Worm (Caenorhabditis elegans) whole organism, L2 larva: Measurements from ENCODE around the gene glb-28.

ENCODE experiments used
- ZK546.5 ChIP-seq: sonication (generic microtip); optimal IDR thresholded peaks from 2 replicates; lab custom pipeline; 2017; ENCODE audit warnings: missing biosample characterization, missing genetic modification characterization
- ceh-82 ChIP-seq: fragments of 150-350 bp; optimal IDR thresholded peaks from 2 replicates; lab custom pipeline; 2014; ENCODE audit warnings: missing biosample characterization, missing genetic modification characterization
- dmd-4 ChIP-seq: sonication (generic microtip); optimal IDR thresholded peaks from 2 replicates; lab custom pipeline; 2017; ENCODE audit warnings: missing biosample characterization, missing genetic modification characterization
- elt-1 ChIP-seq: fragments of 150-350 bp; optimal IDR thresholded peaks from 2 replicates; lab custom pipeline; 2014; ENCODE audit warnings: missing biosample characterization, missing genetic modification characterization
- fos-1 ChIP-seq: fragments of 150-350 bp; optimal IDR thresholded peaks from 2 replicates; lab custom pipeline; 2014; ENCODE audit warnings: missing biosample characterization, missing genetic modification characterization
- lin-13 ChIP-seq: fragments of 150-350 bp; optimal IDR thresholded peaks from 2 replicates; lab custom pipeline; 2014; ENCODE audit warnings: missing biosample characterization, missing genetic modification reagents, missing genetic modification characterization
- nhr-11 ChIP-seq: fragments of 150-350 bp; optimal IDR thresholded peaks from 2 replicates; lab custom pipeline; 2014; ENCODE audit warnings: missing biosample characterization, missing genetic modification characterization
- nhr-237 ChIP-seq: fragments of 150-350 bp; optimal IDR thresholded peaks from 2 replicates; lab custom pipeline; 2014; ENCODE audit warnings: missing biosample characterization, missing genetic modification characterization
- skn-1 ChIP-seq: sonication (generic microtip); optimal IDR thresholded peaks from 2 replicates; lab custom pipeline; 2017; ENCODE audit warnings: missing biosample characterization, missing genetic modification characterization
- snpc-4 ChIP-seq: fragments of 150-350 bp; optimal IDR thresholded peaks from 2 replicates; lab custom pipeline; 2014; ENCODE audit warnings: missing biosample characterization, missing genetic modification characterization
- unc-39 ChIP-seq: fragments of 150-350 bp; optimal IDR thresholded peaks from 2 replicates; lab custom pipeline; 2014; ENCODE audit warnings: missing biosample characterization, missing genetic modification characterization
- unc-55 ChIP-seq: fragments of 150-350 bp; sonication (generic microtip); optimal IDR thresholded peaks from 3 replicates; lab custom pipeline; 2014; ENCODE audit warnings: missing biosample characterization, missing genetic modification reagents, missing genetic modification characterization
- unc-62 ChIP-seq: fragments of 150-350 bp; optimal IDR thresholded peaks from 2 replicates; lab custom pipeline; 2014; ENCODE audit warnings: missing biosample characterization, missing genetic modification reagents, missing genetic modification characterization

DNA sequence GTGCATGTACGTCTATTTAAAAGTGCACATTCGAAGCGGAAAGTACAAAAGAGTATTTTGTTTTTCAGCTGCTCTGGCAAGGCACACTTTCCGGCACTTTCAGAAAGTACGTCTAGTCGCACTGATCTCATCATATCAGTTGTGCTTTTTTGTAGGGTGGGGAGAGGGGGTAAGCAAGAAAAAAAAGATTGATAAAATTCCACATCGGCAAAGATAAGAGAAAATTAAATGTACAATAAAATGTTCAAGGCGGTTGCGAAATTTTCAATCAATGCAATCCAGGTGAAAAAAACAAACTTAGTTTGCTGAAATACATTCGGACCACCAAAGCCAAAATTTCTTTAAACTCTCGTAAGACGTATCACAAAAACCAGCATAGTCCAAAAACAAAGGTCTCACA, 40.8 kb downstream of the glb-28 start:
- no peak for TF ChIP-seq ceh-82 (tag; lab: Kevin White, UChicago)
- no peak for TF ChIP-seq nhr-237 (tag; lab: Kevin White, UChicago)
- no peak for TF ChIP-seq unc-55 (GFP tag; lab: Kevin White, UChicago)
- no peak for TF ChIP-seq nhr-11 (tag; lab: Kevin White, UChicago)
- TF ChIP-seq ZK546.5 (tag; lab: Kevin White, UChicago): no peak
- TF ChIP-seq unc-39 (tag; lab: Kevin White, UChicago): no peak
- TF ChIP-seq unc-62 (GFP tag; lab: Kevin White, UChicago): no peak
- TF ChIP-seq lin-13 (GFP tag; lab: Kevin White, UChicago): no peak
- no peak for TF ChIP-seq fos-1 (tag; lab: Kevin White, UChicago)
- no peak for TF ChIP-seq snpc-4 (tag; lab: Kevin White, UChicago)
- no peak for TF ChIP-seq skn-1 (tag; lab: Kevin White, UChicago)
- TF ChIP-seq elt-1 (tag; lab: Kevin White, UChicago): no peak
- TF ChIP-seq dmd-4 (tag; lab: Kevin White, UChicago): no peak
